Comparison of ENCODE assay signal across 1 fruit fly cellular context in the genomic region with DNA sequence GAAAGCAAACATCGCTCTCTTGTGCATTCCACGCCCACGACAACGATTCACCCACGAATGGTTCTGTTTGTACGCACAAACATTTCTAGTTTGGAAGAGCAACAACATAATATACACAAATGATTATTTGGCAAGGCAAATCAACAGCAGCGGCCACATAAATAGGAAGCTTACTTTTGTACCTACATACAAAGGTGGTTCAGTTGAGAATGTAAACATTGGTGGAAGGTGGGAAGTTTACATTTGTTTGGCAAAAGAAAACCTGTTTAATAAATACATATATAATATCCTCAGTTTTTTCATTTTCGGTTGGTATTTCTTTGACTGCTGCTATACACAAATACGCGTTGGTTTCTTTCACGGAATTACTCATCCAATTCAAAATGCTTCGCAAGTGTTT.
TF ChIP-seq lines count a peak whose summit lies in the region.

No protein-coding gene starts in this region.

TF ChIP-seq in whole organism, embryonic, 481 proteins besides CTCF, POLR2A, EP300 and RAD21 (continued from another document):
- TF ChIP-seq GATAe (GFP tag; conservative IDR thresholded peaks at IDR 0.05; lab: Robert Waterston, UW) (no peak), dpn (GFP tag; optimal IDR thresholded peaks at IDR 0.05; lab: Kevin White, UChicago) (peak; percentile 84 to 87), ato (GFP tag; IDR thresholded peaks at IDR 0.05; lab: Robert Waterston, UW; ENCODE audit: partially characterized antibody) (no peak), CG7963 (GFP tag; IDR thresholded peaks at IDR 0.05; lab: Robert Waterston, UW; ENCODE audit: partially characterized antibody) (no peak), da (GFP tag; optimal IDR thresholded peaks at IDR 0.05; lab: Kevin White, UChicago) (no peak), knrl (GFP tag; IDR thresholded peaks at IDR 0.05; lab: Robert Waterston, UW; ENCODE audit: partially characterized antibody) (no peak), aop (GFP tag; IDR thresholded peaks at IDR 0.05; lab: Robert Waterston, UW) (no peak), lilli (GFP tag; optimal IDR thresholded peaks at IDR 0.05; lab: Kevin White, UChicago) (peak; percentile 94), CG13894 (tag; optimal IDR thresholded peaks at IDR 0.05; lab: Kevin White, UChicago) (peak; percentile 70), Taf1 (GFP tag; IDR thresholded peaks at IDR 0.05; lab: Robert Waterston, UW) (no peak), C15 (GFP tag; IDR thresholded peaks at IDR 0.05; lab: Robert Waterston, UW) (no peak), bsh (GFP tag; optimal IDR thresholded peaks at IDR 0.05; lab: Kevin White, UChicago) (peak in 1 of 2 experiments; percentile 90), gem (tag; optimal IDR thresholded peaks at IDR 0.05; lab: Kevin White, UChicago) (peak; percentile 94), CG15011 (GFP tag; optimal IDR thresholded peaks at IDR 0.05; lab: Kevin White, UChicago) (peak; percentile 86), Hey (tag; optimal IDR thresholded peaks at IDR 0.05; lab: Kevin White, UChicago) (peak; percentile 34), sqz (GFP tag; optimal IDR thresholded peaks at IDR 0.05; lab: Kevin White, UChicago) (peak; percentile 89), Sin3A (optimal IDR thresholded peaks at IDR 0.05; lab: Kevin White, UChicago) (no peak), peb (GFP tag; IDR thresholded peaks at IDR 0.05; lab: Robert Waterston, UW) (no peak), Elba2 (GFP tag; optimal IDR thresholded peaks at IDR 0.05; lab: Kevin White, UChicago) (no peak), CG8478 (optimal IDR thresholded peaks at IDR 0.05; lab: Kevin White, UChicago) (no peak), dati (GFP tag; IDR thresholded peaks at IDR 0.05; lab: Robert Waterston, UW) (no peak), lbe (GFP tag; optimal IDR thresholded peaks at IDR 0.05; lab: Kevin White, UChicago) (peak; percentile 58), PHDP (tag; optimal IDR thresholded peaks at IDR 0.05; lab: Kevin White, UChicago) (peak; percentile 95), CG2202 (tag; optimal IDR thresholded peaks at IDR 0.05; lab: Kevin White, UChicago) (peak; percentile 81), org-1 (GFP tag; optimal IDR thresholded peaks at IDR 0.05; lab: Kevin White, UChicago) (peak; percentile 84), CG9609 (GFP tag; optimal IDR thresholded peaks at IDR 0.05; lab: Kevin White, UChicago) (peak; percentile 61), CG11398 (GFP tag; optimal IDR thresholded peaks at IDR 0.05; lab: Kevin White, UChicago) (peak; percentile 72), oc (tag; optimal IDR thresholded peaks at IDR 0.05; lab: Kevin White, UChicago) (peak; percentile 89), CG4617 (GFP tag; optimal IDR thresholded peaks at IDR 0.05; lab: Kevin White, UChicago; ENCODE audit: borderline replicate concordance) (peak; percentile 51), Lhr (GFP tag; optimal IDR thresholded peaks at IDR 0.05; lab: Kevin White, UChicago) (peak; percentile 57), CG6791 (GFP tag; IDR thresholded peaks at IDR 0.05; lab: Robert Waterston, UW; ENCODE audit: partially characterized antibody) (no peak), CG42726 (GFP tag; IDR thresholded peaks at IDR 0.05; lab: Robert Waterston, UW; ENCODE audit: partially characterized antibody) (no peak), Med (GFP tag; lab: Kevin White, UChicago) (peak; percentile 98), CG17328 (GFP tag; IDR thresholded peaks at IDR 0.05; lab: Robert Waterston, UW) (no peak), kay (GFP tag; optimal IDR thresholded peaks at IDR 0.05; lab: Kevin White, UChicago) (peak; percentile 90), HHEX (GFP tag; optimal IDR thresholded peaks at IDR 0.05; lab: Kevin White, UChicago) (peak; percentile 88), Rx (GFP tag; IDR thresholded peaks at IDR 0.05; lab: Robert Waterston, UW) (no peak), pb (GFP tag; optimal IDR thresholded peaks at IDR 0.05; lab: Kevin White, UChicago) (peak; percentile 58), CG16779 (GFP tag; IDR thresholded peaks at IDR 0.05; lab: Robert Waterston, UW) (no peak)
